Worm (Caenorhabditis elegans): Measurements from ENCODE around the gene T19D12.6.

The T19D12.6 gene

DNA sequence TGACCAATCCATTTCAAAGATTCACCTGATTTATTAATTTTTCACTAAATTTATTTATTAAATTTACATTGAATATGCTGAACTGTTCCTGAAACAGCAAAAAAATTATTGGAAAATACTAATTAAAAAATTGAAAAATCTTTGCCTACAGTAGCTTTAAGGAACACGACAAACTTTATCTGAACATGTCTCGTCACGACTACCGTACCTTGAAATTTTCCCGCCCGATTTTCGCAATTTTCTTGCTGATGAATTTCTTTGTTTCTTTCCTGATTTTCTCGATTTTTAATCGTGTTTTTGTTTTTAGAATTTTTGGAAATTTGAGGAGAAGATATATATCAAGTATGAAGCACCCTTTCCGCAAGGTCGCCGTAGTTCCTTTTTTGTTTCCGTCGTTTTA, 40.0 kb upstream of the T19D12.6 start:
- no peak for TF ChIP-seq snpc-4 (tag; optimal IDR thresholded peaks at IDR 0.05)

ce11 chrII:6681478-6681877, 38.6 kb upstream of the T19D12.6 start:
- TF ChIP-seq fos-1 (tag; optimal IDR thresholded peaks at IDR 0.05) (peak; percentile 94), sma-9 (GFP tag; optimal IDR thresholded peaks at IDR 0.05) (peak; percentile 6), sma-9 (tag; optimal IDR thresholded peaks at IDR 0.05) (no peak), elt-1 (tag; optimal IDR thresholded peaks at IDR 0.05) (no peak), crh-2 (tag; optimal IDR thresholded peaks at IDR 0.05) (peak; percentile 13), elt-3 (tag; optimal IDR thresholded peaks at IDR 0.05) (no peak), nhr-10 (tag; optimal IDR thresholded peaks at IDR 0.05) (no peak), zag-1 (tag; optimal IDR thresholded peaks at IDR 0.05) (no peak), egl-27 (tag; optimal IDR thresholded peaks at IDR 0.05) (no peak), nhr-11 (tag; optimal IDR thresholded peaks at IDR 0.05) (no peak), nhr-12 (tag; optimal IDR thresholded peaks at IDR 0.05) (no peak), unc-62 (GFP tag; optimal IDR thresholded peaks at IDR 0.05) (no peak), ceh-82 (tag; optimal IDR thresholded peaks at IDR 0.05) (no peak)

DNA sequence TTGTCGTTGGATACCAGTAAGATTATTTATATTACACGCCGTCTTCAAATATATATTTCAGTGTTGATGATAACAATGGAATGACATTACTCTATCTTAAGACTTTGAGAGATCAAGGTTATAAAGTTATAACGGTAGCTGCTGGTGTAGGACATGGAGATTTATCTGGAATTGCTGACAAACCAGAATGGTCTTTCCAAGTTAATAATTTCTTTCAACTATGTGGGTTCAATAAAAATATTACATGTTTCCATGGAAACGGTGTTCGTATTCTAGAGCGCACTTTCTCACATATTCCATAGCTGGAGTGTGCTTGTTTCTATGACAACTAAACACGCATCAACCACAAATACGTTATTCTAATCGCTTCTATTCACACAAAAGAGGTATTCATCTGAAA, 36.8 kb upstream of the T19D12.6 start, which contains the start of gene ift-74:
Gene ift-74, plus strand, starts transcription at position 301 of the 400 bp plus-strand sequence.
- TF ChIP-seq ZK546.5 (tag; optimal IDR thresholded peaks at IDR 0.05) (no peak), nhr-12 (tag; optimal IDR thresholded peaks at IDR 0.05) (no peak), lin-13 (GFP tag; optimal IDR thresholded peaks at IDR 0.05) (no peak), zag-1 (tag; optimal IDR thresholded peaks at IDR 0.05) (no peak), snpc-4 (tag; optimal IDR thresholded peaks at IDR 0.05) (no peak), ceh-82 (tag; optimal IDR thresholded peaks at IDR 0.05) (no peak), nhr-10 (tag; optimal IDR thresholded peaks at IDR 0.05) (no peak), R02D3.7 (tag; optimal IDR thresholded peaks at IDR 0.05) (no peak), ceh-16 (tag; optimal IDR thresholded peaks at IDR 0.05) (no peak), Y55F3AM.14 (GFP tag; optimal IDR thresholded peaks at IDR 0.05) (no peak), gmeb-1 (tag; optimal IDR thresholded peaks at IDR 0.05) (no peak), ztf-1 (GFP tag; conservative IDR thresholded peaks at IDR 0.05) (no peak), ama-1 (optimal IDR thresholded peaks at IDR 0.05) (no peak), lin-11 (tag; optimal IDR thresholded peaks at IDR 0.05) (no peak), nhr-77 (tag; optimal IDR thresholded peaks at IDR 0.05) (no peak)

DNA sequence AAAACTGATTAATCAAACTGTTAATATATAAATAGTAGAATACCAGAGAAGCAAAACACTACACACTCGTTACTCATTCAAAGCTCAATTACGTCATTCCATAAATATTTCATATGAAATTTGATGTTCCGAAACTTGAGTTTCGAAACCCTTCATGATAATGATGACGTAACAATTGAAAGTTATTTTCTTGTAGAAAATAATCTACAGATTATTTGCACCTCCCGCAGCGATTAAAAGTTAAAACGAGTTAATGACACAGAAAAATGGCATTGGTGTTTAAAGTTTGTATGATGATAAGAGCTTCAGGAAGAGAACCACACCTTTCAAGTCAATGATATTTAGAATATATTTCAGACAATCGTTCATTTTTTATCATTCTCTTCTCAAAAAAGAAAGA, 31.0 kb upstream of the T19D12.6 start, which contains the start of gene H43E16.1:
Gene H43E16.1, plus strand, starts transcription at position 375 of the 400 bp plus-strand sequence.
- no peak for TF ChIP-seq mdl-1 (tag; optimal IDR thresholded peaks at IDR 0.05)
- TF ChIP-seq sma-9 (GFP tag; optimal IDR thresholded peaks at IDR 0.05) = peak; percentile 45
- TF ChIP-seq sma-9 (tag; optimal IDR thresholded peaks at IDR 0.05) = no peak
- TF ChIP-seq fos-1 (tag; optimal IDR thresholded peaks at IDR 0.05) = peak; percentile 95

DNA sequence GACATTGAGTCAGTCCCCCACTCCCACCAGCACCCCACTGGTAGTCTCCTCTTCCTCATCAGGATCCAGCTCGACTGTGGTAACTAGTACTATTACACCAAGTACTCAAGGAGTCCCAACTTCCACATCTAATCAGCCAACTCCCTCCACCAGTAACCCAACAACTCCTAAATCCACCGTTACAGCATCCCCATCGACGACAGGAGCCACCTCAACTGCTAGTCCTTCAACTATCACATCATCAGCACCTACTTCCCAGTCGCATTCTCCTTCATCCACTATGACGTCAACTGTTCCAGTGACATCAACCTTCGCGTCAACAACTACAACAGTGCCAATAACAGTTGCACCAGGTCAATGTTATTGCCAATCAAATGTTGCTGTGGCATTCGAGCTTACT, 25.6 kb upstream of the T19D12.6 start:
- TF ChIP-seq nhr-77 (tag; optimal IDR thresholded peaks at IDR 0.05) (no peak), lin-11 (tag; optimal IDR thresholded peaks at IDR 0.05) (no peak), mdl-1 (tag; optimal IDR thresholded peaks at IDR 0.05) (no peak)

DNA sequence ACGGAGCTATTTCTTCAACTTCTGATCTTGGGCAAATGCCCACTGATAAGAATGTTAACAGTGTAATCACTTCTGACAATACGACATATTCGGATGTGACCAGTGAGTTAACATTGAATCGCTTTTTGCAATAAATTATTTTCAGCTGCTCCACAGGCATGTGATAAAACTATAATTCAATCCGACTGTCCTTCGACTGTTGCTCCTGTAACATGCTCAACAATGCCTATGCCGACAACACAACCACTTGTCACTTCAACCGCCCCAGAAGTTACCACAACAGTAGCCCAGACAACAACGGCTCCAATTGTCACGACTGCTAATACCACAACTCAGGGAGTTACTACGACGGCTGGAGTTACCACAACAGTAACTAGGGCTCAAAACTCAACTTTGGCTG, 24.6 kb upstream of the T19D12.6 start:
- TF ChIP-seq zag-1 (tag; optimal IDR thresholded peaks at IDR 0.05) (no peak), unc-62 (GFP tag; optimal IDR thresholded peaks at IDR 0.05) (no peak), nhr-237 (tag; optimal IDR thresholded peaks at IDR 0.05) (no peak), lin-11 (tag; optimal IDR thresholded peaks at IDR 0.05) (no peak), crh-2 (tag; optimal IDR thresholded peaks at IDR 0.05) (no peak), ztf-1 (GFP tag; conservative IDR thresholded peaks at IDR 0.05) (no peak), ztf-4 (tag; optimal IDR thresholded peaks at IDR 0.05) (no peak), lsy-2 (tag; optimal IDR thresholded peaks at IDR 0.05) (no peak), ztf-11 (tag; optimal IDR thresholded peaks at IDR 0.05) (no peak), egl-27 (tag; optimal IDR thresholded peaks at IDR 0.05) (no peak), nhr-6 (tag; optimal IDR thresholded peaks at IDR 0.05) (no peak), lin-13 (GFP tag; optimal IDR thresholded peaks at IDR 0.05) (no peak), mbf-1 (tag; optimal IDR thresholded peaks at IDR 0.05) (no peak), aly-2 (tag; optimal IDR thresholded peaks at IDR 0.05) (no peak)

ce11 chrII:6666598-6666997, 23.7 kb upstream of the T19D12.6 start, which contains the start of gene T19D12.1:
Gene T19D12.1 (plus strand): TSS chrII:6666898.
- TF ChIP-seq mdl-1 (tag; optimal IDR thresholded peaks at IDR 0.05) (no peak), nhr-237 (tag; optimal IDR thresholded peaks at IDR 0.05) (no peak), fos-1 (tag; optimal IDR thresholded peaks at IDR 0.05) (no peak), lin-11 (tag; optimal IDR thresholded peaks at IDR 0.05) (no peak), elt-1 (tag; optimal IDR thresholded peaks at IDR 0.05) (no peak), lin-39 (tag; optimal IDR thresholded peaks at IDR 0.05) (no peak), dmd-4 (tag; optimal IDR thresholded peaks at IDR 0.05) (no peak), nhr-77 (tag; optimal IDR thresholded peaks at IDR 0.05) (no peak), peb-1 (tag; optimal IDR thresholded peaks at IDR 0.05) (no peak), lsy-2 (tag; optimal IDR thresholded peaks at IDR 0.05) (no peak)
